Fruit fly (Drosophila melanogaster): ENCODE results near the gene CG43844.

The CG43844 gene

DNA sequence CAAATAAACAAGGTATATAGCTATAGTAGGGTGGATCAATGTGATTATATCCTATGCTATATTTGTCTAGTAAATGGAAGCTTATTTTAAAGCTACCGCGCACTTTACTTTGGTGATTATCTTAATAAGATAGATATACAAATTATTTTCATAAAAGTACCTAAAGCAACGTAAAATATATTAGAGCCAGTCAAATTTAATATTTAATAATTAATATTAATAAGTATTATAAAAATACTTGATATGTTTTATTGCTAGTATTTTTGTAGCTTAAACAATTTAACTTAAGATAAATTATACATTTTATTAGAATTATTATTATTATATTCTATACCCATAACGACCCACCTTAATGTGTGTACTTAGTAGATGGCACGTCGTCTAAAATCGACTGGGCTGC, 49.7 kb upstream of the CG43844 start (continued):
- no peak for TF ChIP-seq bcd (GFP tag; optimal IDR thresholded peaks at IDR 0.05)
- TF ChIP-seq CG15073 (GFP tag; optimal IDR thresholded peaks at IDR 0.05), result no peak
- TF ChIP-seq H15 (GFP tag; IDR thresholded peaks at IDR 0.05), result no peak
- TF ChIP-seq disco-r (GFP tag; optimal IDR thresholded peaks at IDR 0.05), result no peak
- peak; percentile 47 for TF ChIP-seq CG10267 (tag; optimal IDR thresholded peaks at IDR 0.05)
- TF ChIP-seq CG6683 (GFP tag; optimal IDR thresholded peaks at IDR 0.05), result no peak
- TF ChIP-seq CG9797 (GFP tag; optimal IDR thresholded peaks at IDR 0.05), result no peak
- no peak for TF ChIP-seq D (optimal IDR thresholded peaks at IDR 0.05)
- TF ChIP-seq D (GFP tag; optimal IDR thresholded peaks at IDR 0.05), result peak; percentile 31
- no peak for TF ChIP-seq Scr (GFP tag; IDR thresholded peaks at IDR 0.05; ENCODE audit: partially characterized antibody)
- no peak for TF ChIP-seq ranshi (GFP tag; IDR thresholded peaks at IDR 0.05)
- TF ChIP-seq maf-S (GFP tag; optimal IDR thresholded peaks at IDR 0.05), result no peak
- TF ChIP-seq corto (GFP tag; optimal IDR thresholded peaks at IDR 0.05), result no peak
- peak; percentile 30 for TF ChIP-seq CG4424 (GFP tag; optimal IDR thresholded peaks at IDR 0.05)
- TF ChIP-seq Taf1 (GFP tag; IDR thresholded peaks at IDR 0.05), result no peak
- TF ChIP-seq CG3726 (GFP tag; IDR thresholded peaks at IDR 0.05), result no peak
- peak; percentile 47 for TF ChIP-seq Asciz (GFP tag; optimal IDR thresholded peaks at IDR 0.05)
- no peak for TF ChIP-seq CG18764 (GFP tag; optimal IDR thresholded peaks at IDR 0.05)
- no peak for TF ChIP-seq Usf (GFP tag; optimal IDR thresholded peaks at IDR 0.05)
- no peak for TF ChIP-seq Ets97D (GFP tag; optimal IDR thresholded peaks at IDR 0.05)
- no peak for TF ChIP-seq CG16863 (GFP tag; optimal IDR thresholded peaks at IDR 0.05)
- no peak for TF ChIP-seq CG11456 (GFP tag; IDR thresholded peaks at IDR 0.05)
- no peak for TF ChIP-seq gt (GFP tag; IDR thresholded peaks at IDR 0.05)
- no peak for TF ChIP-seq CG9876 (GFP tag; optimal IDR thresholded peaks at IDR 0.05)
- TF ChIP-seq tin (GFP tag; optimal IDR thresholded peaks at IDR 0.05), result no peak
- TF ChIP-seq Vsx1 (GFP tag; optimal IDR thresholded peaks at IDR 0.05), result no peak
- TF ChIP-seq CG6854 (GFP tag; optimal IDR thresholded peaks at IDR 0.05), result peak; percentile 33
- no peak for TF ChIP-seq lmd (GFP tag; IDR thresholded peaks at IDR 0.05)
- TF ChIP-seq CG8765 (GFP tag; IDR thresholded peaks at IDR 0.05), result no peak
- TF ChIP-seq Bdp1 (GFP tag; optimal IDR thresholded peaks at IDR 0.05), result no peak
- peak; percentile 9 for TF ChIP-seq CG17359 (tag; optimal IDR thresholded peaks at IDR 0.05)
- TF ChIP-seq Rfx (GFP tag; IDR thresholded peaks at IDR 0.05), result no peak
- TF ChIP-seq fu2 (GFP tag; optimal IDR thresholded peaks at IDR 0.05), result no peak
- TF ChIP-seq Abd-B (GFP tag; optimal IDR thresholded peaks at IDR 0.05), result no peak
- no peak for TF ChIP-seq otp (GFP tag; IDR thresholded peaks at IDR 0.05)
- TF ChIP-seq kah (GFP tag; optimal IDR thresholded peaks at IDR 0.05), result peak; percentile 10
- no peak for TF ChIP-seq so (GFP tag; IDR thresholded peaks at IDR 0.05)
- no peak for TF ChIP-seq oc (tag; optimal IDR thresholded peaks at IDR 0.05)
- TF ChIP-seq sim (GFP tag; IDR thresholded peaks at IDR 0.05), result no peak
- TF ChIP-seq da (GFP tag; optimal IDR thresholded peaks at IDR 0.05), result no peak
- TF ChIP-seq grn (GFP tag; optimal IDR thresholded peaks at IDR 0.05), result no peak
- no peak for TF ChIP-seq zf30C (GFP tag; optimal IDR thresholded peaks at IDR 0.05)
- TF ChIP-seq pita (GFP tag; optimal IDR thresholded peaks at IDR 0.05), result no peak
- TF ChIP-seq Dref (GFP tag; IDR thresholded peaks at IDR 0.05), result no peak
- TF ChIP-seq CG6765 (GFP tag; optimal IDR thresholded peaks at IDR 0.05), result no peak
- no peak for TF ChIP-seq sr (GFP tag; IDR thresholded peaks at IDR 0.05)
- no peak for TF ChIP-seq shn (GFP tag; optimal IDR thresholded peaks at IDR 0.05)
- TF ChIP-seq CG2889 (GFP tag; IDR thresholded peaks at IDR 0.05), result no peak
- TF ChIP-seq CG31365 (tag; optimal IDR thresholded peaks at IDR 0.05), result no peak
- peak; percentile 50 for TF ChIP-seq CoRest (tag; optimal IDR thresholded peaks at IDR 0.05)
- TF ChIP-seq slbo (GFP tag; IDR thresholded peaks at IDR 0.05), result no peak
- no peak for TF ChIP-seq CG9817 (tag; optimal IDR thresholded peaks at IDR 0.05)
- no peak for TF ChIP-seq CG14667 (GFP tag; IDR thresholded peaks at IDR 0.05)
- TF ChIP-seq Nf-YC (tag; optimal IDR thresholded peaks at IDR 0.05), result no peak

Measured in whole organism, embryonic.